Worm (Caenorhabditis elegans) whole organism, L4/young adult: ENCODE measurements around the gene ufc-1.

Experiments used
- W03F9.2 ChIP-seq: fragments of 150-350 bp; optimal IDR thresholded peaks from 2 replicates; lab custom pipeline; 2014; ENCODE audit warnings: missing biosample characterization, missing genetic modification characterization
- dao-5 ChIP-seq: sonication (generic microtip); optimal IDR thresholded peaks from 2 replicates; lab custom pipeline; 2016; ENCODE audit warnings: missing genotype, missing genetic modification characterization, moderate library complexity, missing compliant biosample characterization
- him-1 ChIP-seq: sonication (generic microtip); optimal IDR thresholded peaks from 2 replicates; lab custom pipeline; 2016; ENCODE audit warnings: missing genotype, missing genetic modification reagents, missing genetic modification characterization, missing compliant biosample characterization

The ufc-1 gene

ce11 chrIII:9359060-9359459 is 27.7 kb downstream of the ufc-1 start, which contains the start of gene K04H4.5:
Gene K04H4.5 (plus strand): TSS chrIII:9359360.
- TF ChIP-seq him-1 (tag; lab: Kevin White, UChicago) (no peak), dao-5 (tag; lab: Kevin White, UChicago) (no peak), W03F9.2 (no peak)

ce11 chrIII:9361228-9361627 is 29.9 kb downstream of the ufc-1 start, which contains the start of gene flp-25:
Gene flp-25 (plus strand): TSS chrIII:9361528.
- no peak for TF ChIP-seq him-1 (tag; lab: Kevin White, UChicago)
- no peak for TF ChIP-seq W03F9.2
- no peak for TF ChIP-seq dao-5 (tag; lab: Kevin White, UChicago)

ce11 chrIII:9366376-9366775 is 35.1 kb downstream of the ufc-1 start:
- TF ChIP-seq dao-5 (tag; lab: Kevin White, UChicago) (no peak), him-1 (tag; lab: Kevin White, UChicago) (no peak), W03F9.2 (no peak)

DNA sequence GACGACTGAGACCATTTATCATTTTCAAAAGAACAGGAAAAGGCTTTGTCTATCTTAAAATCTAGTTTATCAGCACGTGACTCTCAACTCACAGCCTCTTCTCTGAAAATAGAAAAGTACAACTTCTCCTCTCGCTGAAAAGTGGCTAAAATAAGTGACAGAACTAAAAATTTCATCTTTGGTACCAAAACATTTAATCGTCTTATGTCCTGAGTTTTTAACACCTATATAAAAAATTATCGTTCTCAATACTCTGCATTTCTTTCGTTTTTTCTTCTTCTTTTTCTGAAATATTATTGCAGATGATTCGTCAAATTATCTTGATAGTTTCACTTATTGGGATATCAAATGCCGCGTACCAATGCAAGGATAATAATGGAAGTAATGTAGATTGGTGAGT is 35.7 kb downstream of the ufc-1 start, which contains the start of gene crn-6:
crn-6 (plus strand) TSS at position 301 of the 400 bp plus-strand sequence.
- TF ChIP-seq him-1 (tag; lab: Kevin White, UChicago) = no peak
- TF ChIP-seq W03F9.2 = no peak
- TF ChIP-seq dao-5 (tag; lab: Kevin White, UChicago) = no peak

ce11 chrIII:9373779-9374178 is 42.5 kb downstream of the ufc-1 start:
- no peak for TF ChIP-seq dao-5 (tag; lab: Kevin White, UChicago)
- TF ChIP-seq W03F9.2 = no peak

DNA sequence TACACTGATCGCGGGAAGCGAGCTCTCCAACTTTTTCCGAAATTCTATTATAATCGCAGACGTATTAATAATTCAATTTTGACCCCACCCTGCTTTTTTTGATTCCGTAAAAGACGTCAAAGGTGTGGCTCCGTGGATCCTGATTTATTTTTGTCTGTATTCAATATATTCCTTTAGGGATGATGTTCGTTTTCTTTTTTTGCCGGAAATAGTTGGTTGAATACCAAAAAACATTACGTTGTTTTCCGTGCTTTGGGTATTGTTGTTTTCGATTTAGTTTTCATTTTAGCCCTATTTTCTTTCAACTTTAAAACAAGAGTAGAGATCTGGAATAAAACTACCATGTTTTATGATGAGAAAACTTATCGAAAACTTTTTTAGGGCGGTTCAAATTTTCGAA is 45.4 kb downstream of the ufc-1 start:
- no peak for TF ChIP-seq dao-5 (tag; lab: Kevin White, UChicago)
- TF ChIP-seq him-1 (tag; lab: Kevin White, UChicago) = no peak
- TF ChIP-seq W03F9.2 = no peak
